Worm (Caenorhabditis elegans) whole organism, late embryonic: ENCODE data around the gene F58B4.3.

Source experiments
- C08G9.2 ChIP-seq: sonication (generic microtip); optimal IDR thresholded peaks from 2 replicates; lab custom pipeline; 2016; ENCODE audit warnings: mild to moderate bottlenecking, missing genetic modification characterization, moderate library complexity, missing compliant biosample characterization
- K02D7.2 ChIP-seq: sonication (generic microtip); optimal IDR thresholded peaks from 2 replicates; lab custom pipeline; 2017; ENCODE audit warnings: mild to moderate bottlenecking, missing genetic modification characterization, missing compliant biosample characterization
- ahr-1 ChIP-seq: sonication (generic microtip); optimal IDR thresholded peaks from 2 replicates; lab custom pipeline; 2016; ENCODE audit warnings: missing genetic modification characterization, missing compliant biosample characterization
- ama-1 ChIP-seq: fragments of 150-350 bp; optimal IDR thresholded peaks from 2 replicates; lab custom pipeline; 2014
- ceh-14 ChIP-seq: sonication (generic microtip); optimal IDR thresholded peaks from 2 replicates; lab custom pipeline; 2016; ENCODE audit warnings: missing genotype, missing genetic modification characterization, missing compliant biosample characterization
- ceh-18 ChIP-seq: sonication (generic microtip); optimal IDR thresholded peaks from 2 replicates; lab custom pipeline; 2016; ENCODE audit warnings: missing genetic modification characterization, missing compliant biosample characterization
- ceh-19 ChIP-seq: fragments of 200-800 bp; sonication (Bioruptor generic); optimal IDR thresholded peaks from 2 replicates; lab custom pipeline; 2018; ENCODE audit warnings: mild to moderate bottlenecking, missing genetic modification characterization, missing compliant biosample characterization
- ceh-30 ChIP-seq: fragments of 150-350 bp; optimal IDR thresholded peaks from 2 replicates; lab custom pipeline; 2014; ENCODE audit warnings: missing biosample characterization, missing genetic modification characterization
- ceh-31 ChIP-seq: sonication (generic microtip); optimal IDR thresholded peaks from 2 replicates; lab custom pipeline; 2016; ENCODE audit warnings: missing genetic modification characterization, missing compliant biosample characterization
- ceh-34 ChIP-seq: sonication (generic microtip); optimal IDR thresholded peaks from 2 replicates; lab custom pipeline; 2016; ENCODE audit warnings: mild to moderate bottlenecking, missing genetic modification characterization, missing compliant biosample characterization
- ceh-45 ChIP-seq: fragments of 200-800 bp; sonication (Bioruptor generic); IDR thresholded peaks from 2 replicates; pipeline ENCODE4 v1.3.6; 2022; ENCODE audit warnings: missing genetic modification reagents, missing genetic modification characterization, missing compliant biosample characterization
- ceh-9 ChIP-seq: sonication (generic microtip); optimal IDR thresholded peaks from 2 replicates; lab custom pipeline; 2016; ENCODE audit warnings: mild to moderate bottlenecking, missing genetic modification characterization, inconsistent platforms, missing compliant biosample characterization
- dmd-4 ChIP-seq: sonication (generic microtip); optimal IDR thresholded peaks from 2 replicates; lab custom pipeline; 2016; ENCODE audit warnings: borderline replicate concordance, missing genetic modification characterization, missing compliant biosample characterization
- elt-2 ChIP-seq: sonication (generic microtip); optimal IDR thresholded peaks from 2 replicates; lab custom pipeline; 2016; ENCODE audit warnings: missing genetic modification reagents, missing genetic modification characterization, missing compliant biosample characterization
- ets-4 ChIP-seq: sonication (generic microtip); optimal IDR thresholded peaks from 2 replicates; lab custom pipeline; 2016; ENCODE audit warnings: missing genetic modification characterization, missing compliant biosample characterization
- fax-1 ChIP-seq: sonication (generic microtip); optimal IDR thresholded peaks from 2 replicates; lab custom pipeline; 2016; ENCODE audit warnings: missing genotype, missing genetic modification characterization, missing compliant biosample characterization
- gmeb-2 ChIP-seq: sonication (generic microtip); optimal IDR thresholded peaks from 2 replicates; lab custom pipeline; 2016; ENCODE audit warnings: missing genetic modification characterization, inconsistent platforms, missing compliant biosample characterization
- hlh-13 ChIP-seq: fragments of 200-800 bp; sonication (Bioruptor generic); optimal IDR thresholded peaks from 2 replicates; lab custom pipeline; 2018; ENCODE audit warnings: mild to moderate bottlenecking, missing genetic modification characterization, missing compliant biosample characterization
- hlh-15 ChIP-seq: sonication (generic microtip); optimal IDR thresholded peaks from 2 replicates; lab custom pipeline; 2016; ENCODE audit warnings: missing genetic modification characterization, missing compliant biosample characterization
- lim-6 ChIP-seq: sonication (generic microtip); optimal IDR thresholded peaks from 2 replicates; lab custom pipeline; 2016; ENCODE audit warnings: missing genetic modification characterization, missing compliant biosample characterization
- lin-11 ChIP-seq: fragments of 200-800 bp; sonication (Bioruptor generic); optimal IDR thresholded peaks from 2 replicates; lab custom pipeline; 2018; ENCODE audit warnings: mild to moderate bottlenecking, missing genetic modification characterization, missing compliant biosample characterization
- mec-3 ChIP-seq: sonication (generic microtip); optimal IDR thresholded peaks from 2 replicates; lab custom pipeline; 2016; ENCODE audit warnings: borderline replicate concordance, missing genetic modification characterization, missing compliant biosample characterization
- nfya-1 ChIP-seq: sonication (generic microtip); optimal IDR thresholded peaks from 2 replicates; lab custom pipeline; 2017; ENCODE audit warnings: missing genetic modification characterization, mild to moderate bottlenecking, missing compliant biosample characterization, antibody characterized with exemption, moderate library complexity
- nhr-232 ChIP-seq: sonication (generic microtip); optimal IDR thresholded peaks from 2 replicates; lab custom pipeline; 2016; ENCODE audit warnings: missing genetic modification characterization, missing compliant biosample characterization
- pat-9 ChIP-seq: fragments of 200-800 bp; sonication (Bioruptor generic); optimal IDR thresholded peaks from 2 replicates; lab custom pipeline; 2018; ENCODE audit warnings: mild to moderate bottlenecking, missing genetic modification characterization, moderate library complexity, missing compliant biosample characterization
- pax-1 ChIP-seq: fragments of 150-350 bp; optimal IDR thresholded peaks from 2 replicates; lab custom pipeline; 2014; ENCODE audit warnings: missing biosample characterization, missing genetic modification characterization
- pha-4 ChIP-seq: fragments of 150-350 bp; optimal IDR thresholded peaks from 2 replicates; lab custom pipeline; 2018; ENCODE audit warnings: missing biosample characterization, missing genetic modification reagents, missing genetic modification characterization
- pros-1 ChIP-seq: fragments of 150-350 bp; optimal IDR thresholded peaks from 2 replicates; lab custom pipeline; 2014; ENCODE audit warnings: missing biosample characterization, missing genetic modification reagents, missing genetic modification characterization
- ref-2 ChIP-seq: sonication (generic microtip); optimal IDR thresholded peaks from 2 replicates; lab custom pipeline; 2016; ENCODE audit warnings: missing genetic modification characterization, missing compliant biosample characterization
- rnt-1 ChIP-seq: sonication (generic microtip); optimal IDR thresholded peaks from 2 replicates; lab custom pipeline; 2016; ENCODE audit warnings: missing genetic modification characterization, missing compliant biosample characterization
- sdc-2 ChIP-seq: sonication (generic microtip); optimal IDR thresholded peaks from 2 replicates; lab custom pipeline; 2016; ENCODE audit warnings: missing genotype, missing genetic modification characterization, missing compliant biosample characterization
- tbx-2 ChIP-seq: sonication (generic microtip); optimal IDR thresholded peaks from 2 replicates; lab custom pipeline; 2016; ENCODE audit warnings: missing genetic modification characterization, missing compliant biosample characterization
- unc-42 ChIP-seq: sonication (generic microtip); optimal IDR thresholded peaks from 2 replicates; lab custom pipeline; 2016; ENCODE audit warnings: missing genotype, missing genetic modification characterization, missing compliant biosample characterization
- unc-55 ChIP-seq: sonication (generic microtip); optimal IDR thresholded peaks from 2 replicates; lab custom pipeline; 2017; ENCODE audit warnings: missing biosample characterization, missing genetic modification reagents, missing genetic modification characterization
- ztf-16 ChIP-seq: sonication (generic microtip); optimal IDR thresholded peaks from 2 replicates; lab custom pipeline; 2017; ENCODE audit warnings: missing genetic modification characterization, missing compliant biosample characterization

Gene F58B4.3

DNA sequence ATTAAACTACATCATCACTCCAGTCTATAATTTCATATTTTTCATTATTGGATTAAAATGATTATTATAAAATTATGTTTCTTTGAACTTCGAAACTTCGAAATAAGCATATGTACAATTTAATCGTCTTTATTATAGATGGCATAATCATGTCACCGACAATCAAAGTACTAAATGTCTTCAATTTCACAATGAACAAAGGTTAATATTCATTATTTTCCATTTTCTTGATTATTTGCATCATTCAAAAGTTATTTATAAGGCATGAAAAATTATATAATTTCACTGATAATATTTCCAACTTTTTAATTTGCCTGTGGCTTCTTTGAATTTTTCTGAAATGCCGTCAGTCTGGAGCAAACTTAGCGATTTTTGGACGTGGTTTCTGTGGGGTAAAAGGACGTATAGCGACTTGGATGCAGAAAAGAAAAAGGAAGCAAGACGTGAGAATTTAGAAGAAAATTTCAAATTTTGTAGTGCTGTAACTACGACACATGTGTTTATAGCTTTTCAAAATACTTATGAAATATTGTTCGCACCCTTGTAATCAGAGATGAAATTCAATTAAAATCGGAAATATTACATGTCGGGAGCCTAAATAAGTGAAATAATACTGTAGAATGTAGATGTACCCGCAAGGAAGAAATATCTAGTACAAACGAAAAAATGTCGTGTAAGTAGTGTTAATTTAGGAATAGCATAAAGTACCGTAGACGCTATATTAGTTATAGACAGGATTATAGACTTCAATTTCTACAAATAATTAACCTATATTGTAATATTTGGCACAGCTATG is 26.3 kb downstream of the F58B4.3 start, which contains the start of gene F17C11.13:
Gene F17C11.13 (plus strand): TSS at position 243 of the 796 bp plus-strand sequence.
- TF ChIP-seq nhr-232 (tag; lab: Kevin White, UChicago), result no peak
- no peak for TF ChIP-seq ama-1 (lab: Kevin White, UChicago)
- no peak for TF ChIP-seq lin-11 (tag; lab: Kevin White, UChicago)
- no peak for TF ChIP-seq hlh-13 (GFP tag; lab: Kevin White, UChicago)
- TF ChIP-seq ceh-30 (tag; lab: Kevin White, UChicago), result no peak
- no peak for TF ChIP-seq nfya-1
- no peak for TF ChIP-seq ahr-1 (tag; lab: Kevin White, UChicago)
- no peak for TF ChIP-seq pros-1 (tag; lab: Kevin White, UChicago)
- no peak for TF ChIP-seq lim-6 (tag; lab: Kevin White, UChicago)
- TF ChIP-seq elt-2 (tag; lab: Kevin White, UChicago), result no peak

DNA sequence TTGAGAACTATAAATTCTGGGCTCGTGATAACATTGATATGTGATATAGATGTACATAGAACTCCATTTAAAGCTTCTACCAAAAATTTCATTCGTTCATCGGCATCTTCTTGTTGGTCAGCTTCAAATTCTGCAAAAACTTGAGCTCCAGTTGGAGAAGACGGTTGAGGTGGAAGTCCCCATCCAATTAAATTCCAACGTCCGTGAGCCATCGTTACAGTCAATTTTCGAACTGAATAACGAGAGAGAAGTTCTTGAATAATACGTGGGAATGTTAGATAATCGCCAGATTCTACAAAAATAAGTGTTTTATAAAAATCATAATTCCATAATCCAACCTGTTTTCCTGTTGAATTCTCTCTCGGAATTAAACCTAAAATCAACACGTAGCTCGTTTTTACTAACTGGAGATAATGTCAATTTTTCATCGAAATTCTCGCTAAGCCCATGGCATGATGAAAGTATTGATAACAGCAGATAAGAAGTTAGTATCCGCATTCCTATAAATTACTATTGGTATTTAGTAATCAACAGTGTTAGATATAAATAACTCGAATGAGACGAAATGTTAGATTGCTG is 28.8 kb downstream of the F58B4.3 start, which contains the start of gene pigt-1:
Gene pigt-1 (minus strand): TSS at position 500 of the 579 bp plus-strand sequence.
- TF ChIP-seq pat-9 (tag; lab: Kevin White, UChicago) (no peak), ceh-9 (no peak), ceh-45 (GFP tag; lab: Robert Waterston, UW) (no peak)
- TF ChIP-seq, all 69 proteins: peak for 0

DNA sequence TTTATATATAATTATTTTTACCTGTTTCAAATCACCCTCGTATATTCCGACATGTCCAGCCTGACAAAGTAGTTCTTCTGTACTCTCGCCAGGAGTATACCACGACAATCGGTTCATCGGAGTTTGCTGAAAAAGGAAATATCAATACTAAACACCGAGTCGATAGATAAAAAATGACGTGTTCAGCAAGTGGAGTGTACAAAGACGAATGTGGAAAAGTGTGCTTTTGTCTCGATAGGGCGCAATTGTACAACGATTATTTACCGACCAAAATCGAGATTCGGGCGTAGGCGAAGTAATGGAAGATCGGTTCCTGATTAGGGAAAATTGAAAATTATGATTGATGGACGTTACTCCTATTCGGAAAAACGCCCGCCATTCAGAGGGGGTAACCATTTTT is 30.9 kb downstream of the F58B4.3 start, which contains the start of gene vps-36:
Gene vps-36 (minus strand): TSS at position 126 of the 400 bp plus-strand sequence.
- TF ChIP-seq nfya-1, result no peak
- TF ChIP-seq ceh-19, result no peak
- no peak for TF ChIP-seq pha-4 (tag; lab: Kevin White, UChicago)
- no peak for TF ChIP-seq ets-4 (tag; lab: Kevin White, UChicago)
- no peak for TF ChIP-seq ztf-16 (tag; lab: Kevin White, UChicago)
- peak; percentile 14 for TF ChIP-seq elt-2 (tag; lab: Kevin White, UChicago)

DNA sequence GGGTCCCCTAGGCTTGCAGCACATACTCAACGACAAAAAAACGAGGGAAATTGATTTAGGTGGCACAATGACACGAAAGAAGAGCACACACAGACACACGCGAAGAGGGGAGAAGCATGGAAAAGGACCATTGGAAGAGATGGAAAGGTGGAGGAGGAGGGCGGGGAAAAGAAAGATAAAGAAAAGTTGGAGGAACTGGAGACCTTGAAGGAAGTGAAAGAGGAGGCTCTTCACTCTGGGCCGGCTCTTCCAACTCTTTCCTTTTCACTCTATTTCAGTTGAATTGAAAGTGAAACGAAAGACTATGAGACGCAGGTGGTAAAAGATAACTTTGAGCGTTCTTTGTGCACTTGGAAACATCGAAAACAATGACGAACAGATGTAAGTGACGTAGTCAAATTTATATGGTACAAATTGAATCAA is 31.8 kb downstream of the F58B4.3 start:
- TF ChIP-seq pax-1 (tag; lab: Kevin White, UChicago) (no peak), hlh-13 (GFP tag; lab: Kevin White, UChicago) (no peak), dmd-4 (tag; lab: Kevin White, UChicago) (no peak), pat-9 (tag; lab: Kevin White, UChicago) (no peak), tbx-2 (peak; percentile 48), sdc-2 (tag; lab: Kevin White, UChicago) (no peak), unc-55 (GFP tag; lab: Kevin White, UChicago) (peak; percentile 68), nfya-1 (peak; percentile 1), unc-42 (tag; lab: Kevin White, UChicago) (peak; percentile 94), ceh-18 (tag; lab: Kevin White, UChicago) (peak; percentile 93), C08G9.2 (peak; percentile 22), rnt-1 (tag; lab: Kevin White, UChicago) (peak; percentile 48), ceh-34 (tag; lab: Kevin White, UChicago) (peak; percentile 44), pros-1 (tag; lab: Kevin White, UChicago) (no peak), hlh-15 (tag; lab: Kevin White, UChicago) (no peak), mec-3 (tag; lab: Kevin White, UChicago) (peak; percentile 49), fax-1 (peak; percentile 27), ceh-14 (tag; lab: Kevin White, UChicago) (peak; percentile 75), K02D7.2 (no peak), gmeb-2 (tag; lab: Kevin White, UChicago) (no peak), ceh-31 (peak; percentile 62), ref-2 (tag; lab: Kevin White, UChicago) (peak; percentile 25), ahr-1 (tag; lab: Kevin White, UChicago) (no peak)
